Worm (Caenorhabditis elegans) whole organism, midembryonic: ENCODE measurements around the gene coq-5.

ENCODE experiments used
- cog-1 ChIP-seq: sonication (generic microtip); optimal IDR thresholded peaks from 2 replicates; lab custom pipeline; 2016; ENCODE audit warnings: missing genetic modification characterization, missing compliant biosample characterization
- flt-1 ChIP-seq: fragments of 200-800 bp; sonication (Bioruptor generic); IDR thresholded peaks from 2 replicates; pipeline ENCODE4 v1.3.6; 2022; ENCODE audit warnings: missing genetic modification characterization, missing compliant biosample characterization
- klf-2 ChIP-seq: fragments of 200-800 bp; sonication (Bioruptor generic); conservative IDR thresholded peaks from 2 replicates; pipeline ENCODE4 v1.3.6; 2022; ENCODE audit warnings: missing genetic modification reagents, missing genetic modification characterization, missing compliant biosample characterization
- tab-1 ChIP-seq: fragments of 200-800 bp; sonication (Bioruptor generic); IDR thresholded peaks from 2 replicates; pipeline ENCODE4 v1.3.6; 2022; ENCODE audit warnings: missing genetic modification characterization, missing compliant biosample characterization
- ztf-23 ChIP-seq: fragments of 200-800 bp; sonication (Bioruptor generic); IDR thresholded peaks from 2 replicates; pipeline ENCODE4 v1.3.6; 2022; ENCODE audit warnings: missing genetic modification reagents, missing genetic modification characterization, missing compliant biosample characterization
- ztf-29 ChIP-seq: fragments of 200-800 bp; sonication (Bioruptor generic); IDR thresholded peaks from 2 replicates; pipeline ENCODE4 v1.3.6; 2022; ENCODE audit warnings: missing genetic modification reagents, missing genetic modification characterization, missing compliant biosample characterization

DNA sequence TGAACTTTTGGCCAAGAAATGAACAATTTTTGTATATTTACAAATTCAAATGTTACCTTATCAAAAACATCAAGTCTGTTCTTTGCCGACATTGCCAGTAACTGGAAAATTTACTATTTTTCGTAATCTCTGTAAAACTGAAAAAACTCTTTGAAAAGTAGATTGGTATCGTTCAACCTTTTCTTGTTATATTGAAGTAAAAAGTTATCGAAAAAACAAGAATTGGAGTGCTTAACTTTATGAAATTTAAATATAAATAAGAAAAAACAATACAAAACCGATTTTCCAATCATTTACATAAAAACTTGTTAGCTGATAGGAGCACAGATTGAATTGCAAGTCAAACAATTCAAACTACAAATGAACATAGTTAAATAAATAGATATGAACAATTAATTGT lies 26.6 kb upstream of the coq-5 start, which contains the start of gene ZK688.11:
- TF ChIP-seq klf-2 (GFP tag; lab: Robert Waterston, UW): no peak
- TF ChIP-seq flt-1: no peak
- no peak for TF ChIP-seq tab-1 (GFP tag; lab: Robert Waterston, UW)
- no peak for TF ChIP-seq ztf-23 (GFP tag; lab: Robert Waterston, UW)
- no peak for TF ChIP-seq cog-1
- TF ChIP-seq ztf-29 (GFP tag; lab: Robert Waterston, UW): no peak
